Worm (Caenorhabditis elegans) whole organism, early embryonic: Measurements from ENCODE around the gene Y105C5A.12.

Source experiments
- aly-1 ChIP-seq: sonication (generic microtip); optimal IDR thresholded peaks from 2 replicates; lab custom pipeline; 2016; ENCODE audit warnings: missing genetic modification characterization, missing compliant biosample characterization
- ceh-13 ChIP-seq: fragments of 200-800 bp; sonication (Bioruptor generic); optimal IDR thresholded peaks from 2 replicates; lab custom pipeline; 2018; ENCODE audit warnings: mild to moderate bottlenecking, missing genetic modification characterization, missing compliant biosample characterization

DNA sequence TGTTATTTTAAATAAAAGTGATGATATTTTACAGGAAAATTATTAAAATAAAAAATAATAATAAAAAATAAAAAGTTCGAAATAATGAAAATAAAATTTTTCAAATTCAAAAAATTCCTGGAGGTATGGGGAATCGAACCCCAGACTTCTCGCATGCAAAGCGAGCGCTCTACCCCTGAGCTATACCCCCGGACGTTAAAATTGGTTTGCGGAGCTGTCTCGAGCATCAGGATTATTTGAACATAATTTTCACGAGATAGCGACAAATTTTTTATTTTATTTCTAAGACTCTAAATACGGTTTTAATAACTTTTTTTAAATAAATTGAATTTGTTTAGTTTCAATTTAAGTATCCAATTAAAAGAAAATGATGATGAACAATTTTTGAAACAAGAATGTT, 37.4 kb downstream of the Y105C5A.12 start:
- TF ChIP-seq aly-1 (no peak), ceh-13 (GFP tag; lab: Kevin White, UChicago) (no peak)
